Fruit fly (Drosophila melanogaster): Measurements from ENCODE around the gene CG4161.

The CG4161 gene

DNA sequence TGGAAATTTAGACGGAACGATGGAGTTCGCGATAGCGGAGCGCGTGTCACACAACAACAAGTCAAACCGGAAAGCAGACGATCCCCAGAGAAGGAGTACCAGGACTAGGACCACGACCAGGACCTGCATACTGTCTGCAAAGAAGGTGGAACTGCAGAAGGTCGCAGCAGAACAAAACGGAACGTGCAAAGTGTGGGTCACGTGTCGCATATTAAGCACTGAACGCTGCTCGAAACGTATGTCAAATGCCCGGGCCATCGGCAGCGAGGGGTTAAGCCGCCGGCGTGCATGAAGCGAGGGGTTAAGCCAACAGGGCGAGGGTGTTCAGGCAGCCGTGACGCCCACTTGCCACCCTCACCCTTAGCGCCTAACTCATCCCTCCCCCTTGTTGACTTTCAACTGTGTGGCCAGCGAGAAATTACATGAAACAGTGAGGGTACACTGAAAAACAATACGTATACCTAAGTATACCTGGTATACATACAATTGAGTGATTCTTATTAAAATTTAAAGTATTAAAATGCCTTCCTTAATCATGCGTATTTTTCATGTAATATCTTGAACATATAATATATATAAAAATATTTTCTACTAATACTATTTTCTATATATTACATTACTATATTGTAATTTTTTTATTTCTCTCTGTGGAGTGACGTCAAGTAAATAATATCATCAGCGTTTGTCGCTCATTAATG is 8.9 kb downstream of the CG4161 start (continued):
- TF ChIP-seq CG3407 (GFP tag; optimal IDR thresholded peaks at IDR 0.05) = peak; percentile 25
- peak in 1 of 2 experiments; percentile 76 for TF ChIP-seq bsh (GFP tag; optimal IDR thresholded peaks at IDR 0.05)
- TF ChIP-seq ara (GFP tag; IDR thresholded peaks at IDR 0.05) = peak; percentile 38; the same call in 1 of the 2 replicates
- no peak for TF ChIP-seq ssp (GFP tag; IDR thresholded peaks at IDR 0.05)
- TF ChIP-seq Ada2b (GFP tag; IDR thresholded peaks at IDR 0.05) = no peak
- TF ChIP-seq Adf1 (GFP tag; IDR thresholded peaks at IDR 0.05) = no peak
- TF ChIP-seq tup (GFP tag; optimal IDR thresholded peaks at IDR 0.05) = no peak
- no peak for TF ChIP-seq Hmx (GFP tag; optimal IDR thresholded peaks at IDR 0.05)
- peak; percentile 19 for TF ChIP-seq Six4 (GFP tag; optimal IDR thresholded peaks at IDR 0.05)

DNA sequence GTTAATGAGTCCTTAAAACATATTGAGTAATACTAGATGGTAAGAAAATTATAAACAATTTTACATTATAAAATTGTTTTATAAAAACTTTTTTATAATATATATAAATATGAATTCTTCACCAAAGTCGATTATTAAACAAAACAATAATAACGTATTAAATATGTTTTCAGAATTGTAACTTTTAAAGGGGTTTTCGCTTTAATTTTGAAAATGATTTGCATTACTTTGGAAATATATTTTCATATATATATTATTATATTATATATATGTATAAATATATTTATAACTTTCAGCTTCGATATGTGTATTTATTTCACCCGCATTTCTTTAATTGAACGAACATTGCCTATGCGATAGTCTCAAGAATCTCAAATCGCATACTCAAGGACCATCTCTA is 25.0 kb downstream of the CG4161 start:
- TF ChIP-seq CG14710 (tag; optimal IDR thresholded peaks at IDR 0.05) (peak; percentile 27), ems (GFP tag; optimal IDR thresholded peaks at IDR 0.05) (no peak), CG9727 (GFP tag; optimal IDR thresholded peaks at IDR 0.05) (peak; percentile 47), dmrt11E (tag; optimal IDR thresholded peaks at IDR 0.05) (peak; percentile 39), ro (GFP tag; IDR thresholded peaks at IDR 0.05) (no peak), CG18262 (tag; optimal IDR thresholded peaks at IDR 0.05) (peak; percentile 38), CG2712 (tag; optimal IDR thresholded peaks at IDR 0.05) (peak; percentile 1), Doc3 (GFP tag; IDR thresholded peaks at IDR 0.05; ENCODE audit: partially characterized antibody) (0 out of 3 replicates have a peak, but pooled peaks have one; percentile 28), Med (GFP tag) (peak; percentile 2), gem (tag; optimal IDR thresholded peaks at IDR 0.05) (peak; percentile 13), Xrp1 (GFP tag; IDR thresholded peaks at IDR 0.05) (0 out of 2 replicates have a peak, but pooled peaks have one; percentile 9), CG17361 (GFP tag; IDR thresholded peaks at IDR 0.05) (peak; percentile 34; the same call in 1 of the 3 replicates), lola (GFP tag; optimal IDR thresholded peaks at IDR 0.05) (peak in 1 of 3 experiments; percentile 44), CG15696 (tag; optimal IDR thresholded peaks at IDR 0.05) (peak; percentile 60), CG31441 (GFP tag; IDR thresholded peaks at IDR 0.05) (no peak), CG10565 (GFP tag; optimal IDR thresholded peaks at IDR 0.05) (no peak), CG10979 (tag; optimal IDR thresholded peaks at IDR 0.05) (peak; percentile 11)

DNA sequence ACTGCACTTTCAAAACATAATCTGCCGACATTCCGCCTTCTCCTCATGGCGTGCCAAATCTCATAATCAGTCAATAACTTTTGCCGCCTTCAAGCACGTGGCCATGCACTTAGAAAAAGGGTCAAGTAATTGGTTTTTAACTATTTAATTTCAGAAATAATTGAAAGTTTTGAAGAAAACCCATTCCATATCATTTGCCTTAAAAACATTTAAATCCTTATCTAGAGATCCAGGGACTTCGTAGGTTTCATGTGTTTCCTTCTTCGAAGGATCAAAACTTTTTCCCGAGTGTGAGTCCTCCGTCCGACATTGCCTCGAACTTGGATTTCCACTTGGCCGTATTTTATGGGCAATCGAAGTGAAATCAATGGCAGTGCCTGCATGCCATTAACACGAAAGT is 25.8 kb downstream of the CG4161 start:
- TF ChIP-seq Taf1 (GFP tag; IDR thresholded peaks at IDR 0.05) (no peak), Bgb (GFP tag; IDR thresholded peaks at IDR 0.05; ENCODE audit: partially characterized antibody) (no peak), lbe (GFP tag; optimal IDR thresholded peaks at IDR 0.05) (peak; percentile 9), Nf-YB (GFP tag; optimal IDR thresholded peaks at IDR 0.05) (no peak), GATAe (GFP tag; conservative IDR thresholded peaks at IDR 0.05) (no peak)

DNA sequence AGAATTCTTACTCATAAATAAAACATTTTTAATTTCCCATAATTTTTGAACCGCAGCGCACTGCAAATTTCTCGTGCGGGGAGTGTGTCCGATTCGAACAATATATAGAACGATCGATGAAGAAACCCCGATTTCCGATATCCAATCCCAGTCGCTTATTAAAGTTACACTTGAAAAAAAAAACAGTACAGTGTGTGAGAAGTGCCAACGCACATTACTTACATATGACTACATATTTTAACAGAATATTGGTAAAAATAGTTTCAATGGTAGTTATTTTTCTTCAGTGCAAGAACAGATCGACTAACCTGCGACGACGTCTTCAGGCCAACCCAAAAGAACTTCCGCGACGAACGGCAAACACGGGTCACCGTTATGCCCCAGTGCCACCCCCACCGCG is 29.9 kb downstream of the CG4161 start:
- TF ChIP-seq CG12236 (GFP tag; optimal IDR thresholded peaks at IDR 0.05) (no peak), Ets65A (GFP tag) (peak; percentile 7), sens (GFP tag) (peak; percentile 47)
